Worm (Caenorhabditis elegans): ENCODE results near the gene Y59C2A.2.

- TF ChIP-seq snpc-1.2 (GFP tag; IDR thresholded peaks at IDR 0.05) (no peak), egl-27 (tag; optimal IDR thresholded peaks at IDR 0.05) (no peak), nhr-10 (tag; optimal IDR thresholded peaks at IDR 0.05) (no peak)
These were observed 27.2 kb downstream of the Y59C2A.2 start, which contains the start of gene gba-1 for ce11 chrII:2176688-2177087.
